Fruit fly (Drosophila melanogaster) whole organism, embryonic: ENCODE measurements around the gene Cks85A.

Experiments used
- Awh ChIP-seq: fragments of 200-800 bp; sonication (Bioruptor generic); IDR thresholded peaks from 2 replicates; pipeline ENCODE4, ENCODE4 v1.3.6; 2022; ENCODE audit warnings: missing biosample characterization, missing genetic modification characterization
- Bdp1 ChIP-seq: fragments of 200-800 bp; sonication (Bioruptor generic); optimal IDR thresholded peaks from 3 replicates; lab custom pipeline; 2016; ENCODE audit warnings: missing biosample characterization, missing genetic modification characterization
- Bgb ChIP-seq: fragments of 200-800 bp; sonication (Bioruptor generic); IDR thresholded peaks from 2 replicates; pipeline ENCODE4 v1.3.6; 2022; ENCODE audit warnings: missing biosample characterization, missing genetic modification characterization; ENCODE audit not compliant: partially characterized antibody
- CG10959 ChIP-seq: fragments of 200-800 bp; sonication (Bioruptor generic); IDR thresholded peaks from 2 replicates; pipeline ENCODE4 v1.3.6; 2022; ENCODE audit warnings: missing biosample characterization, missing genetic modification characterization
- CG11723 ChIP-seq: fragments of 200-800 bp; sonication (Bioruptor generic); optimal IDR thresholded peaks from 2 replicates; lab custom pipeline; 2017; ENCODE audit warnings: missing biosample characterization, mild to moderate bottlenecking, missing genetic modification characterization
- CG13424 ChIP-seq: fragments of 200-800 bp; sonication (Bioruptor generic); optimal IDR thresholded peaks from 2 replicates; lab custom pipeline; 2019; ENCODE audit warnings: missing biosample characterization, mild to moderate bottlenecking, missing genetic modification characterization, moderate library complexity
- CG14441 ChIP-seq: fragments of 200-800 bp; sonication (Bioruptor generic); IDR thresholded peaks from 2 replicates; pipeline ENCODE4 v1.3.6; 2022; ENCODE audit warnings: missing biosample characterization, missing genetic modification characterization
- CG16815 ChIP-seq: fragments of 200-800 bp; sonication (Bioruptor generic); optimal IDR thresholded peaks from 3 replicates; lab custom pipeline; 2017; ENCODE audit warnings: missing biosample characterization, mild to moderate bottlenecking, missing genetic modification characterization
- CG2120 ChIP-seq: fragments of 200-800 bp; sonication (Bioruptor generic); optimal IDR thresholded peaks from 3 replicates; lab custom pipeline; 2016; ENCODE audit warnings: missing biosample characterization, missing genetic modification characterization
- CG2199 ChIP-seq: fragments of 200-800 bp; sonication (Bioruptor generic); IDR thresholded peaks from 3 replicates; pipeline ENCODE4 v1.3.6; 2022; ENCODE audit warnings: missing biosample characterization, missing genetic modification characterization
- CG31365 ChIP-seq: fragments of 200-800 bp; sonication (Bioruptor generic); optimal IDR thresholded peaks from 2 replicates; lab custom pipeline; 2018; ENCODE audit warnings: missing biosample characterization, mild to moderate bottlenecking, missing genetic modification characterization
- CG3163 ChIP-seq: fragments of 200-800 bp; sonication (Bioruptor generic); optimal IDR thresholded peaks from 3 replicates; lab custom pipeline; 2016; ENCODE audit warnings: missing biosample characterization, missing genetic modification characterization
- CG6272 ChIP-seq: fragments of 200-800 bp; sonication (Bioruptor generic); IDR thresholded peaks from 2 replicates; pipeline ENCODE4 v1.3.6; 2022; ENCODE audit warnings: missing biosample characterization, missing genetic modification characterization
- CG6813 ChIP-seq: fragments of 200-800 bp; sonication (Bioruptor generic); optimal IDR thresholded peaks from 2 replicates; lab custom pipeline; 2017; ENCODE audit warnings: missing biosample characterization, missing genetic modification characterization, mild to moderate bottlenecking, moderate library complexity, missing genetic modification reagents
- CG7839 ChIP-seq: fragments of 200-800 bp; sonication (Bioruptor generic); optimal IDR thresholded peaks from 3 replicates; lab custom pipeline; 2018; ENCODE audit warnings: missing biosample characterization, mild to moderate bottlenecking, missing genetic modification characterization, moderate library complexity
- CG8089 ChIP-seq: fragments of 200-800 bp; sonication (Bioruptor generic); optimal IDR thresholded peaks from 3 replicates; lab custom pipeline; 2016; ENCODE audit warnings: missing biosample characterization, missing genetic modification characterization
- CG8359 ChIP-seq: fragments of 200-800 bp; sonication (Bioruptor generic); optimal IDR thresholded peaks from 2 replicates; lab custom pipeline; 2017; ENCODE audit warnings: missing biosample characterization, mild to moderate bottlenecking, missing genetic modification characterization, borderline replicate concordance
- CG8924 ChIP-seq: fragments of 200-800 bp; optimal IDR thresholded peaks from 3 replicates; lab custom pipeline; 2019; ENCODE audit warnings: missing biosample characterization, mild to moderate bottlenecking, missing genetic modification characterization, moderate library complexity
- CG9437 ChIP-seq: fragments of 200-800 bp; sonication (Bioruptor generic); optimal IDR thresholded peaks from 2 replicates; lab custom pipeline; 2018; ENCODE audit warnings: missing biosample characterization, mild to moderate bottlenecking, missing genetic modification characterization
- CG9932 ChIP-seq: fragments of 200-800 bp; sonication (Bioruptor generic); IDR thresholded peaks from 2 replicates; pipeline ENCODE4 v1.3.6; 2022; ENCODE audit warnings: missing biosample characterization, missing genetic modification characterization
- Camta ChIP-seq: fragments of 200-800 bp; sonication (Bioruptor generic); optimal IDR thresholded peaks from 2 replicates; lab custom pipeline; 2016; ENCODE audit warnings: missing biosample characterization, missing genetic modification characterization
- D19B ChIP-seq: fragments of 200-800 bp; sonication (Bioruptor generic); optimal IDR thresholded peaks from 2 replicates; lab custom pipeline; 2017; ENCODE audit warnings: missing biosample characterization, mild to moderate bottlenecking, missing genetic modification characterization
- Dip3 ChIP-seq: fragments of 200-800 bp; sonication (Bioruptor generic); optimal IDR thresholded peaks from 3 replicates; lab custom pipeline; 2016; ENCODE audit warnings: missing biosample characterization, missing genetic modification characterization
- Dll ChIP-seq: fragments of 200-800 bp; sonication (Bioruptor generic); IDR thresholded peaks from 4 replicates; pipeline ENCODE4 v1.3.6; 2022; ENCODE audit warnings: missing biosample characterization, missing genetic modification characterization; ENCODE audit not compliant: partially characterized antibody
- Dp ChIP-seq: fragments of 200-800 bp; sonication (Bioruptor generic); optimal IDR thresholded peaks from 2 replicates; lab custom pipeline; 2018; ENCODE audit warnings: missing biosample characterization, mild to moderate bottlenecking, missing genetic modification characterization, moderate library complexity
- Eip74EF ChIP-seq, 2 experiments: fragments of 200-800 bp in 1 of 2; fragments of >200 bp in 1 of 2; sonication (Bioruptor generic) in 1 of 2; optimal IDR thresholded peaks; 2 replicates each; lab custom pipeline; 2017 to 2019; ENCODE audit warnings: missing biosample characterization in 2 of 2, missing genetic modification characterization in 2 of 2, mild to moderate bottlenecking in 1 of 2, moderate library complexity in 1 of 2
- Ets97D ChIP-seq: fragments of 200-800 bp; sonication (Bioruptor generic); optimal IDR thresholded peaks from 3 replicates; lab custom pipeline; 2016; ENCODE audit warnings: missing biosample characterization, missing genetic modification characterization
- HmgZ ChIP-seq: fragments of 200-800 bp; sonication (Bioruptor generic); optimal IDR thresholded peaks from 2 replicates; lab custom pipeline; 2018; ENCODE audit warnings: missing biosample characterization, mild to moderate bottlenecking, missing genetic modification characterization
- Hr3 ChIP-seq: fragments of 200-800 bp; sonication (Bioruptor generic); optimal IDR thresholded peaks from 3 replicates; lab custom pipeline; 2016; ENCODE audit warnings: missing biosample characterization, missing genetic modification characterization
- Hr78 ChIP-seq, 2 experiments: fragments of 200-800 bp in 1 of 2; fragments of >200 bp in 1 of 2; sonication (Bioruptor generic) in 1 of 2; optimal IDR thresholded peaks; 2 replicates each; lab custom pipeline; 2017 to 2019; ENCODE audit warnings: missing biosample characterization in 2 of 2, missing genetic modification characterization in 2 of 2, mild to moderate bottlenecking in 1 of 2, moderate library complexity in 1 of 2
- Hsf ChIP-seq: fragments of 200-800 bp; sonication (Bioruptor generic); optimal IDR thresholded peaks from 3 replicates; lab custom pipeline; 2016; ENCODE audit warnings: missing biosample characterization, missing genetic modification characterization
- Lhr ChIP-seq: fragments of 200-800 bp; sonication (Bioruptor generic); optimal IDR thresholded peaks from 3 replicates; lab custom pipeline; 2017; ENCODE audit warnings: mild to moderate bottlenecking, missing biosample characterization, missing genetic modification reagents, missing genetic modification characterization
- Lim3 ChIP-seq: fragments of 200-800 bp; sonication (Bioruptor generic); IDR thresholded peaks from 2 replicates; pipeline ENCODE4 v1.3.6; 2022; ENCODE audit warnings: missing biosample characterization, missing genetic modification characterization
- MBD-R2 ChIP-seq: fragments of 200-800 bp; sonication (Bioruptor generic); IDR thresholded peaks from 2 replicates; pipeline ENCODE4 v1.3.6; 2022; ENCODE audit warnings: missing biosample characterization, missing genetic modification characterization
- MTF-1 ChIP-seq: fragments of 200-800 bp; sonication (Bioruptor generic); optimal IDR thresholded peaks from 2 replicates; lab custom pipeline; 2018; ENCODE audit warnings: missing biosample characterization, mild to moderate bottlenecking, missing genetic modification characterization, borderline replicate concordance
- Sox102F ChIP-seq: fragments of 200-800 bp; sonication (Bioruptor generic); optimal IDR thresholded peaks from 2 replicates; lab custom pipeline; 2018; ENCODE audit warnings: missing biosample characterization, mild to moderate bottlenecking, missing genetic modification characterization, moderate library complexity
- Spps ChIP-seq: fragments of 200-800 bp; sonication (Bioruptor generic); optimal IDR thresholded peaks from 2 replicates; lab custom pipeline; 2018; ENCODE audit warnings: missing biosample characterization, mild to moderate bottlenecking, missing genetic modification characterization
- Trl ChIP-seq, 3 experiments: fragments of >200 bp in 2 of 3; fragments of 200-800 bp in 1 of 3; sonication (Bioruptor generic) in 1 of 3; optimal IDR thresholded peaks; 2 replicates in 1 of 3; 3 replicates in 2 of 3; lab custom pipeline; 2016 to 2017; ENCODE audit warnings: missing biosample characterization in 1 of 3, missing genetic modification characterization in 1 of 3
- Usf ChIP-seq: fragments of 200-800 bp; sonication (Bioruptor generic); optimal IDR thresholded peaks from 2 replicates; lab custom pipeline; 2017; ENCODE audit warnings: missing genotype, missing biosample characterization, missing genetic modification characterization
- dpn ChIP-seq, 2 experiments: fragments of 200-800 bp; sonication (Bioruptor generic); optimal IDR thresholded peaks; 3 replicates each; lab custom pipeline; 2016; ENCODE audit warnings: missing biosample characterization in 2 of 2, missing genetic modification characterization in 2 of 2
- ems ChIP-seq: fragments of 200-800 bp; sonication (Bioruptor generic); optimal IDR thresholded peaks from 3 replicates; lab custom pipeline; 2016; ENCODE audit warnings: missing biosample characterization, missing genetic modification characterization
- fd96Cb ChIP-seq: fragments of 200-800 bp; sonication (Bioruptor generic); optimal IDR thresholded peaks from 2 replicates; lab custom pipeline; 2018; ENCODE audit warnings: missing biosample characterization, mild to moderate bottlenecking, missing genetic modification characterization, moderate library complexity
- ham ChIP-seq: fragments of 200-800 bp; sonication (Bioruptor generic); IDR thresholded peaks from 2 replicates; pipeline ENCODE4 v1.3.6; 2022; ENCODE audit warnings: missing biosample characterization, missing genetic modification characterization
- jing ChIP-seq: fragments of 200-800 bp; sonication (Bioruptor generic); optimal IDR thresholded peaks from 2 replicates; lab custom pipeline; 2018; ENCODE audit warnings: missing biosample characterization, mild to moderate bottlenecking, missing genetic modification characterization
- onecut ChIP-seq: fragments of 200-800 bp; sonication (Bioruptor generic); IDR thresholded peaks from 2 replicates; pipeline ENCODE4 v1.3.6; 2022; ENCODE audit warnings: missing biosample characterization, missing genetic modification characterization
- peb ChIP-seq: fragments of 200-800 bp; sonication (Bioruptor generic); IDR thresholded peaks from 2 replicates; pipeline ENCODE4 v1.3.6; 2022; ENCODE audit warnings: missing biosample characterization, missing genetic modification characterization
- phol ChIP-seq: fragments of 200-800 bp; sonication (Bioruptor generic); optimal IDR thresholded peaks from 3 replicates; lab custom pipeline; 2018; ENCODE audit warnings: missing biosample characterization, mild to moderate bottlenecking, missing genetic modification characterization, moderate library complexity
- rib ChIP-seq: fragments of 200-800 bp; sonication (Bioruptor generic); IDR thresholded peaks from 2 replicates; pipeline ENCODE4 v1.3.6; 2022; ENCODE audit warnings: missing biosample characterization, missing genetic modification characterization
- sqz ChIP-seq: fragments of 200-800 bp; sonication (Bioruptor generic); optimal IDR thresholded peaks from 3 replicates; lab custom pipeline; 2018; ENCODE audit warnings: missing biosample characterization, mild to moderate bottlenecking, missing genetic modification characterization
- tx ChIP-seq: fragments of 200-800 bp; sonication (Bioruptor generic); optimal IDR thresholded peaks from 2 replicates; lab custom pipeline; 2016; ENCODE audit warnings: missing biosample characterization, missing genetic modification characterization

The Cks85A gene

dm6 chr3R:8744198-8744597 is 25.9 kb upstream of the Cks85A start:
- TF ChIP-seq D19B (GFP tag; lab: Kevin White, UChicago): no peak
- TF ChIP-seq Usf (GFP tag; lab: Kevin White, UChicago): no peak
- peak; percentile 20 for TF ChIP-seq ems (GFP tag; lab: Kevin White, UChicago)
- no peak for TF ChIP-seq Bgb (GFP tag; lab: Robert Waterston, UW)
- no peak for TF ChIP-seq Bdp1 (GFP tag; lab: Kevin White, UChicago)
- TF ChIP-seq rib (GFP tag; lab: Robert Waterston, UW): no peak
- no peak for TF ChIP-seq fd96Cb (tag; lab: Kevin White, UChicago)
- no peak for TF ChIP-seq Eip74EF (GFP tag; optimal IDR thresholded peaks at IDR 0.05; lab: Kevin White, UChicago)
- TF ChIP-seq Hsf: peak; percentile 46
- no peak for TF ChIP-seq Hr78 (GFP tag; optimal IDR thresholded peaks at IDR 0.05; lab: Kevin White, UChicago)
- peak; percentile 27 for TF ChIP-seq Hr3 (GFP tag; lab: Kevin White, UChicago)
- TF ChIP-seq ham: no peak
- no peak for TF ChIP-seq MBD-R2
- TF ChIP-seq CG10959 (GFP tag; lab: Robert Waterston, UW): no peak
- TF ChIP-seq CG9932 (GFP tag; lab: Robert Waterston, UW): peak; percentile 39; the same call in 1 of the 2 replicates
- TF ChIP-seq dpn (GFP tag; optimal IDR thresholded peaks at IDR 0.05; lab: Kevin White, UChicago): peak in 1 of 2 experiments; percentile 50
- TF ChIP-seq CG11723 (GFP tag; lab: Kevin White, UChicago): peak; percentile 18
- TF ChIP-seq onecut (GFP tag; lab: Robert Waterston, UW): no peak
- TF ChIP-seq Camta (GFP tag; lab: Kevin White, UChicago): no peak
- peak; percentile 10; the same call in 1 of the 2 replicates for TF ChIP-seq peb (GFP tag; lab: Robert Waterston, UW)
- TF ChIP-seq CG31365 (tag; lab: Kevin White, UChicago): no peak
- no peak for TF ChIP-seq sqz (GFP tag; lab: Kevin White, UChicago)
- no peak for TF ChIP-seq jing (GFP tag; lab: Kevin White, UChicago)
- peak; percentile 52 for TF ChIP-seq CG13424 (tag; lab: Kevin White, UChicago)
- peak; percentile 37 for TF ChIP-seq phol
- TF ChIP-seq CG9437 (GFP tag; lab: Kevin White, UChicago): peak; percentile 10
- no peak for TF ChIP-seq Spps (tag; lab: Kevin White, UChicago)
- TF ChIP-seq CG8089 (GFP tag; lab: Kevin White, UChicago): peak; percentile 11
- no peak for TF ChIP-seq tx
- TF ChIP-seq HmgZ (tag; lab: Kevin White, UChicago): no peak
- peak; percentile 52 for TF ChIP-seq CG14441
- peak; percentile 7 for TF ChIP-seq CG8924 (tag; lab: Kevin White, UChicago)
- no peak for TF ChIP-seq Dll (GFP tag; lab: Robert Waterston, UW)
- no peak for TF ChIP-seq Lhr (GFP tag; lab: Kevin White, UChicago)
- no peak for TF ChIP-seq Ets97D
- no peak for TF ChIP-seq CG3163 (GFP tag; lab: Kevin White, UChicago)
- no peak for TF ChIP-seq Trl (optimal IDR thresholded peaks at IDR 0.05; lab: Kevin White, UChicago)
- TF ChIP-seq Trl (GFP tag; optimal IDR thresholded peaks at IDR 0.05; lab: Kevin White, UChicago): no peak
- peak; percentile 58 for TF ChIP-seq Sox102F (GFP tag; lab: Kevin White, UChicago)
- no peak for TF ChIP-seq MTF-1
- TF ChIP-seq CG7839: no peak
- no peak for TF ChIP-seq CG2199 (GFP tag; lab: Robert Waterston, UW)
- 0 out of 2 replicates have a peak, but pooled peaks have one; percentile 62 for TF ChIP-seq Awh (GFP tag; lab: Robert Waterston, UW)
- TF ChIP-seq CG6813 (GFP tag; lab: Kevin White, UChicago): no peak
- peak; percentile 53 for TF ChIP-seq Dip3 (GFP tag; lab: Kevin White, UChicago)
- TF ChIP-seq CG8359 (GFP tag; lab: Kevin White, UChicago): no peak
- TF ChIP-seq CG2120 (GFP tag; lab: Kevin White, UChicago): peak; percentile 63
- peak; percentile 43 for TF ChIP-seq CG16815 (GFP tag; lab: Kevin White, UChicago)
- TF ChIP-seq Lim3 (GFP tag; lab: Robert Waterston, UW): no peak
- TF ChIP-seq Dp (GFP tag; lab: Kevin White, UChicago): no peak
- no peak for TF ChIP-seq CG6272 (GFP tag; lab: Robert Waterston, UW)
